Worm (Caenorhabditis elegans): Measurements from ENCODE around the gene nhr-6.
A peak's percentile ranks its signal among the peaks of the same experiment; 100 is the strongest.

Gene nhr-6

ce11 chrIII:3590365-3590764 lies 17.0 kb downstream of the nhr-6 start, which contains the start of gene ptp-1:
TSS of gene ptp-1 (plus strand) at chrIII:3590722.
- TF ChIP-seq hif-1 (tag; optimal IDR thresholded peaks at IDR 0.05) (no peak), unc-62 (GFP tag; optimal IDR thresholded peaks at IDR 0.05 in 1 of 2) (peak in 1 of 2 experiments; percentile 31), unc-62 (tag; optimal IDR thresholded peaks at IDR 0.05) (no peak)

- TF ChIP-seq hif-1 (tag; optimal IDR thresholded peaks at IDR 0.05) (no peak), egl-43 (GFP tag; IDR thresholded peaks at IDR 0.05) (no peak), R02D3.7 (tag; optimal IDR thresholded peaks at IDR 0.05) (no peak), unc-62 (GFP tag; optimal IDR thresholded peaks at IDR 0.05 in 1 of 2) (no peak), unc-62 (tag; optimal IDR thresholded peaks at IDR 0.05) (no peak), ztf-7 (tag; optimal IDR thresholded peaks at IDR 0.05) (no peak), Y105C5A.15 (GFP tag; IDR thresholded peaks at IDR 0.05) (no peak), aha-1 (tag) (no peak), zag-1 (tag; optimal IDR thresholded peaks at IDR 0.05) (no peak), spr-1 (tag; optimal IDR thresholded peaks at IDR 0.05) (no peak)
Observed at ce11 chrIII:3594681-3595080, 21.3 kb downstream of the nhr-6 start.

ce11 chrIII:3601271-3601670 lies 27.9 kb downstream of the nhr-6 start:
- peak; percentile 36 for TF ChIP-seq mxl-3 (GFP tag; optimal IDR thresholded peaks at IDR 0.05)
- TF ChIP-seq hlh-11 (tag; optimal IDR thresholded peaks at IDR 0.05), result peak; percentile 33
- peak; percentile 6 for TF ChIP-seq rbr-2 (tag; optimal IDR thresholded peaks at IDR 0.05)
- no peak for TF ChIP-seq jun-1 (tag; optimal IDR thresholded peaks at IDR 0.05)
- TF ChIP-seq ceh-82 (tag; optimal IDR thresholded peaks at IDR 0.05), result no peak
- TF ChIP-seq ceh-44 (GFP tag; IDR thresholded peaks at IDR 0.05), result no peak
- TF ChIP-seq nhr-11 (tag; optimal IDR thresholded peaks at IDR 0.05), result peak; percentile 46
- no peak for TF ChIP-seq zip-11 (GFP tag; IDR thresholded peaks at IDR 0.05)
- TF ChIP-seq mdl-1 (tag; optimal IDR thresholded peaks at IDR 0.05), result peak in 1 of 2 experiments; percentile 1

- TF ChIP-seq egl-43 (GFP tag; IDR thresholded peaks at IDR 0.05) (no peak), lin-39 (tag; optimal IDR thresholded peaks at IDR 0.05) (no peak), unc-62 (GFP tag; optimal IDR thresholded peaks at IDR 0.05 in 1 of 2) (peak in 1 of 2 experiments; percentile 84), unc-62 (tag; optimal IDR thresholded peaks at IDR 0.05) (no peak)
Observed at ce11 chrIII:3605681-3606080, 32.3 kb downstream of the nhr-6 start.

ce11 chrIII:3612387-3612786 lies 39.0 kb downstream of the nhr-6 start:
- TF ChIP-seq aha-1 (tag) (peak; percentile 69), F10B5.3 (tag; optimal IDR thresholded peaks at IDR 0.05) (peak; percentile 22), Y48G9A.11 (GFP tag; IDR thresholded peaks at IDR 0.05) (no peak), mxl-2 (GFP tag; conservative IDR thresholded peaks at IDR 0.05) (no peak), tag-97 (GFP tag; IDR thresholded peaks at IDR 0.05) (no peak), unc-62 (GFP tag; optimal IDR thresholded peaks at IDR 0.05 in 1 of 2) (peak in 1 of 2 experiments; percentile 68), unc-62 (tag; optimal IDR thresholded peaks at IDR 0.05) (no peak), ceh-32 (tag; optimal IDR thresholded peaks at IDR 0.05; ENCODE audit: poor library complexity) (no peak), F26F4.8 (GFP tag; conservative IDR thresholded peaks at IDR 0.05) (0 out of 2 replicates have a peak, but pooled peaks have one; percentile 12)

ce11 chrIII:3612882-3613479 lies 39.6 kb downstream of the nhr-6 start:
- TF ChIP-seq ceh-32 (tag; optimal IDR thresholded peaks at IDR 0.05; ENCODE audit: poor library complexity) (no peak), unc-62 (GFP tag; optimal IDR thresholded peaks at IDR 0.05 in 1 of 2) (peak in 1 of 2 experiments; percentile 93), unc-62 (tag; optimal IDR thresholded peaks at IDR 0.05) (no peak)

- TF ChIP-seq lin-13 (GFP tag; optimal IDR thresholded peaks at IDR 0.05) (no peak), hlh-30 (tag; optimal IDR thresholded peaks at IDR 0.05; ENCODE audit: insufficient read depth) (peak; percentile 22), daf-12 (tag; optimal IDR thresholded peaks at IDR 0.05) (no peak), mes-2 (tag; optimal IDR thresholded peaks at IDR 0.05; ENCODE audit: poor library complexity, severe bottlenecking) (peak; percentile 36), dmd-8 (GFP tag; IDR thresholded peaks at IDR 0.05) (no peak), mdl-1 (tag; optimal IDR thresholded peaks at IDR 0.05) (peak in 1 of 2 experiments; percentile 43), F37D6.2 (tag; optimal IDR thresholded peaks at IDR 0.05) (no peak), aly-2 (tag; optimal IDR thresholded peaks at IDR 0.05) (no peak), attf-4 (tag; optimal IDR thresholded peaks at IDR 0.05) (no peak), daf-16 (GFP tag; optimal IDR thresholded peaks at IDR 0.05) (no peak), daf-16 (tag; optimal IDR thresholded peaks at IDR 0.05) (peak; percentile 26), ctbp-1 (GFP tag; IDR thresholded peaks at IDR 0.05) (no peak), sdz-12 (GFP tag; optimal IDR thresholded peaks at IDR 0.05) (no peak)
Observed at ce11 chrIII:3619621-3620261, 46.4 kb downstream of the nhr-6 start.

All from whole organism, L4 larva.